Worm (Caenorhabditis elegans): ENCODE results near the gene rrp-8.

Gene rrp-8

DNA sequence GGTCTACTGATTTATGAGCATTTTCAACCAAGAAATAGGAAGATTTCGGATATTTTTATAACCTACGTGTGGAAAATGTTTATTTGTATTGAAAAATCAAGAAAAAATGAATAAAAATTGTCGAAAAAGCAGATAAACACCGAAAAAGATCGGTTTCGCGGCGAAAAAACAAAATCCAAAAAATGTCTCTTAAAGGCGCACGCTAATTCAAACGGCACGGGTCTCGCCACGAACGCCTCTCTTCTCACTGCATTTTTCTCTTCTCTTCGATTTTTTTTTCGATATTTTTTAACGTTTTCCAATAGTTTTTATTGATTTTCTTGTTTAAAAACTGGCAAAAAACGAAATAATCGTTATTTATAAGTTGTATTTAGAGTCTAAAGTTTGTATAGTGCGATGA, 29.2 kb downstream of the rrp-8 start (continued):
- TF ChIP-seq ets-5 (GFP tag; IDR thresholded peaks at IDR 0.05) (no peak), lin-13 (GFP tag; optimal IDR thresholded peaks at IDR 0.05) (no peak), hpl-2 (GFP tag; optimal IDR thresholded peaks at IDR 0.05) (no peak), F16B12.6 (tag; optimal IDR thresholded peaks at IDR 0.05) (no peak), skn-1 (tag; optimal IDR thresholded peaks at IDR 0.05) (peak; percentile 35), lin-15B (tag; optimal IDR thresholded peaks at IDR 0.05) (peak; percentile 5), snpc-4 (tag; optimal IDR thresholded peaks at IDR 0.05) (peak; percentile 1), unc-30 (tag; optimal IDR thresholded peaks at IDR 0.05) (no peak), xbp-1 (tag; optimal IDR thresholded peaks at IDR 0.05) (peak; percentile 25), unc-98 (GFP tag; IDR thresholded peaks at IDR 0.05) (no peak), lin-39 (tag; optimal IDR thresholded peaks at IDR 0.05) (no peak), nhr-85 (tag) (no peak), elt-3 (tag; optimal IDR thresholded peaks at IDR 0.05) (peak in 1 of 6 experiments; percentile 59), hlh-4 (tag; optimal IDR thresholded peaks at IDR 0.05) (no peak), rnt-1 (tag; optimal IDR thresholded peaks at IDR 0.05) (peak; percentile 10), C16A3.4 (tag; optimal IDR thresholded peaks at IDR 0.05) (peak; percentile 53), isw-1 (GFP tag; IDR thresholded peaks at IDR 0.05) (0 out of 2 replicates have a peak, but pooled peaks have one; percentile 5), nhr-20 (tag; optimal IDR thresholded peaks at IDR 0.05) (no peak), nhr-71 (tag; optimal IDR thresholded peaks at IDR 0.05) (peak; percentile 28)

DNA sequence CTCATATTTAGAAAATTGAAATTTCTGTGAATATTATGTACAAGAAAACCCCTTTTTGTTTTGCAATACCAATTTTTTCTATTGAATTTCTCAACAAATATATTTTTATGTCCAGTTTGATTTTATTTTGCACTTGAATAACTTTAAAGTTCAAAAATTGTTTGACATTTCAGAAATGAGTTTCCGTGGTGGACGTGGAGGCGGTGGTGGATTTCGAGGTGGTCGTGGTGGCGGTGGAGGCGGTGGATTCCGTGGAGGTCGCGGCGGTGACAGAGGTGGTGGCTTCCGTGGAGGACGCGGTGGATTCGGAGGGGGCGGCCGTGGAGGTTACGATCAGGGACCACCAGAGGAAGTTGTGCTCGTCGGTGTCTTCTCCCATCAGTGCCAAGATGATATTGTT, 29.6 kb downstream of the rrp-8 start, which contains the start of gene garr-1:
TSS of gene garr-1 (plus strand) at position 174 of the 400 bp plus-strand sequence.
- no peak for TF ChIP-seq ztf-4 (tag; optimal IDR thresholded peaks at IDR 0.05)
- no peak for TF ChIP-seq efl-3 (GFP tag; optimal IDR thresholded peaks at IDR 0.05)
- no peak for TF ChIP-seq snu-23 (GFP tag; optimal IDR thresholded peaks at IDR 0.05)
- TF ChIP-seq unc-98 (GFP tag; IDR thresholded peaks at IDR 0.05) = no peak
- no peak for TF ChIP-seq lin-35 (GFP tag; optimal IDR thresholded peaks at IDR 0.05)
- no peak for TF ChIP-seq snpc-4 (tag; optimal IDR thresholded peaks at IDR 0.05)
- no peak for TF ChIP-seq jun-1 (tag; optimal IDR thresholded peaks at IDR 0.05)

- TF ChIP-seq ceh-8 (GFP tag; optimal IDR thresholded peaks at IDR 0.05) (peak; percentile 50), hlh-17 (GFP tag; optimal IDR thresholded peaks at IDR 0.05; ENCODE audit: borderline replicate concordance) (no peak), efl-3 (GFP tag; optimal IDR thresholded peaks at IDR 0.05) (no peak), lsy-2 (tag; optimal IDR thresholded peaks at IDR 0.05) (no peak), efl-1 (optimal IDR thresholded peaks at IDR 0.05) (no peak), efl-1 (GFP tag; optimal IDR thresholded peaks at IDR 0.05 in 1 of 2) (peak in 1 of 2 experiments; percentile 10)
These were observed 30.3 kb downstream of the rrp-8 start for ce11 chrIV:426597-426996.

- TF ChIP-seq efl-3 (GFP tag; optimal IDR thresholded peaks at IDR 0.05) = no peak
- TF ChIP-seq aly-2 (tag; optimal IDR thresholded peaks at IDR 0.05) = peak; percentile 3
- no peak for TF ChIP-seq irx-1 (tag; optimal IDR thresholded peaks at IDR 0.05)
- TF ChIP-seq sup-37 (GFP tag; optimal IDR thresholded peaks at IDR 0.05) = no peak
- no peak for TF ChIP-seq efl-1 (optimal IDR thresholded peaks at IDR 0.05)
- TF ChIP-seq efl-1 (GFP tag; optimal IDR thresholded peaks at IDR 0.05 in 1 of 2) = peak in 1 of 2 experiments; percentile 69
These were observed 31.0 kb downstream of the rrp-8 start for ce11 chrIV:427100-427908.

DNA sequence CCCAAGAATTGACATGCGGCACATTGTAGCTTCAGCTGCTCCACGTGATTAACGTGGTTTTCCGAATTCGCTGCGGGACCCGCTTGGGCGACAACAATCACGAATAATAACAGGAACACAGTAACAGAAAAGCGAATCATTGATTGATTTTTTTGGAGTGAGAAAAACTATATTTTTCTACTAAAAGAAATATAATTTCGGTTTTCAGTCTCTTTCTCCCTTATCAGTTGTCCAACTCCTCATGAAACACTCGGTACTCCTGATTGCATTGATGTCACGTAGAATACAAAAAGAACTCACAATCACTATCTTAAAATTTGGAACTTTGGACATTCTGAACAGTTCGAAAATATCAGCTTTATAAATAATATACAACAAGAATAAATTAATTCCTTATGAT, 32.5 kb downstream of the rrp-8 start, which contains the start of gene Y66H1A.5:
TSS of gene Y66H1A.5 (minus strand) at position 265 of the 400 bp plus-strand sequence.
- no peak for TF ChIP-seq nhr-11 (tag; optimal IDR thresholded peaks at IDR 0.05)
- no peak for TF ChIP-seq egl-27 (tag; optimal IDR thresholded peaks at IDR 0.05)
- TF ChIP-seq mdl-1 (tag; optimal IDR thresholded peaks at IDR 0.05) = no peak

Data from whole organism, L1 larva.